Worm (Caenorhabditis elegans) whole organism, late embryonic: ENCODE data around the gene fbxa-188.

ENCODE experiments used
- F13H6.1 ChIP-seq: sonication (generic microtip); optimal IDR thresholded peaks from 2 replicates; lab custom pipeline; 2016; ENCODE audit warnings: missing genetic modification characterization, missing compliant biosample characterization
- Y22D7AL.16 ChIP-seq: sonication (generic microtip); optimal IDR thresholded peaks from 2 replicates; lab custom pipeline; 2016; ENCODE audit warnings: missing genetic modification characterization, missing compliant biosample characterization
- dve-1 ChIP-seq: sonication (generic microtip); optimal IDR thresholded peaks from 2 replicates; lab custom pipeline; 2017; ENCODE audit warnings: antibody characterized with exemption, mild to moderate bottlenecking, missing genetic modification characterization, missing compliant biosample characterization
- elt-2 ChIP-seq: sonication (generic microtip); optimal IDR thresholded peaks from 2 replicates; lab custom pipeline; 2016; ENCODE audit warnings: missing genetic modification reagents, missing genetic modification characterization, missing compliant biosample characterization
- ets-4 ChIP-seq: sonication (generic microtip); optimal IDR thresholded peaks from 2 replicates; lab custom pipeline; 2016; ENCODE audit warnings: missing genetic modification characterization, missing compliant biosample characterization
- fax-1 ChIP-seq: sonication (generic microtip); optimal IDR thresholded peaks from 2 replicates; lab custom pipeline; 2016; ENCODE audit warnings: missing genotype, missing genetic modification characterization, missing compliant biosample characterization
- hlh-15 ChIP-seq: sonication (generic microtip); optimal IDR thresholded peaks from 2 replicates; lab custom pipeline; 2016; ENCODE audit warnings: missing genetic modification characterization, missing compliant biosample characterization
- hlh-6 ChIP-seq: sonication (generic microtip); optimal IDR thresholded peaks from 2 replicates; lab custom pipeline; 2016; ENCODE audit warnings: missing genotype, missing genetic modification characterization, missing compliant biosample characterization
- lin-11 ChIP-seq: fragments of 200-800 bp; sonication (Bioruptor generic); optimal IDR thresholded peaks from 2 replicates; lab custom pipeline; 2018; ENCODE audit warnings: mild to moderate bottlenecking, missing genetic modification characterization, missing compliant biosample characterization
- nhr-11 ChIP-seq: fragments of 150-350 bp; optimal IDR thresholded peaks from 2 replicates; lab custom pipeline; 2014; ENCODE audit warnings: missing biosample characterization, missing genetic modification characterization
- pat-9 ChIP-seq: fragments of 200-800 bp; sonication (Bioruptor generic); optimal IDR thresholded peaks from 2 replicates; lab custom pipeline; 2018; ENCODE audit warnings: mild to moderate bottlenecking, missing genetic modification characterization, moderate library complexity, missing compliant biosample characterization
- pqm-1 ChIP-seq: sonication (generic microtip); optimal IDR thresholded peaks from 2 replicates; lab custom pipeline; 2016; ENCODE audit warnings: missing genetic modification characterization, missing compliant biosample characterization
- ttx-3 ChIP-seq: sonication (generic microtip); optimal IDR thresholded peaks from 2 replicates; lab custom pipeline; 2016; ENCODE audit warnings: missing genetic modification reagents, missing genetic modification characterization, missing compliant biosample characterization
- unc-86 ChIP-seq: sonication (generic microtip); optimal IDR thresholded peaks from 2 replicates; lab custom pipeline; 2016; ENCODE audit warnings: missing genetic modification characterization, missing compliant biosample characterization

- no peak for TF ChIP-seq dve-1 (tag; lab: Kevin White, UChicago)
- no peak for TF ChIP-seq elt-2
- no peak for TF ChIP-seq nhr-11 (tag; lab: Kevin White, UChicago)
- TF ChIP-seq pat-9 (tag; lab: Kevin White, UChicago), result no peak
- no peak for TF ChIP-seq Y22D7AL.16 (tag; lab: Kevin White, UChicago)
- TF ChIP-seq lin-11 (tag; lab: Kevin White, UChicago), result no peak
- TF ChIP-seq unc-86 (tag; lab: Kevin White, UChicago), result no peak
- TF ChIP-seq pqm-1 (tag; lab: Kevin White, UChicago), result no peak
- TF ChIP-seq fax-1 (tag; lab: Kevin White, UChicago), result no peak
- no peak for TF ChIP-seq hlh-6 (tag; lab: Kevin White, UChicago)
- TF ChIP-seq ttx-3 (tag; lab: Kevin White, UChicago), result no peak
- TF ChIP-seq hlh-15 (tag; lab: Kevin White, UChicago), result no peak
- TF ChIP-seq ets-4 (tag; lab: Kevin White, UChicago), result no peak
- TF ChIP-seq F13H6.1 (tag; lab: Kevin White, UChicago), result no peak
Observed at ce11 chrV:17327867-17328266, 16.9 kb downstream of the fbxa-188 start, which contains the start of gene sdz-16.
